Fruit fly (Drosophila melanogaster) whole organism, embryonic: ENCODE measurements around the gene CG3764.

Experiments used
- Bgb ChIP-seq: fragments of 200-800 bp; sonication (Bioruptor generic); IDR thresholded peaks from 2 replicates; pipeline ENCODE4 v1.3.6; 2022; ENCODE audit warnings: missing biosample characterization, missing genetic modification characterization; ENCODE audit not compliant: partially characterized antibody
- Blimp-1 ChIP-seq: fragments of 200-800 bp; sonication (Bioruptor generic); optimal IDR thresholded peaks from 3 replicates; lab custom pipeline; 2018; ENCODE audit warnings: missing biosample characterization, missing genetic modification characterization, mild to moderate bottlenecking, moderate library complexity, missing genetic modification reagents
- CG10147 ChIP-seq: fragments of 200-800 bp; sonication (Bioruptor generic); optimal IDR thresholded peaks from 2 replicates; lab custom pipeline; 2019; ENCODE audit warnings: missing biosample characterization, mild to moderate bottlenecking, missing genetic modification characterization, moderate library complexity
- CG10209 ChIP-seq: fragments of 200-800 bp; sonication (Bioruptor generic); optimal IDR thresholded peaks from 3 replicates; lab custom pipeline; 2017; ENCODE audit warnings: missing biosample characterization, mild to moderate bottlenecking, missing genetic modification characterization, missing genetic modification reagents
- CG10979 ChIP-seq: fragments of 200-800 bp; sonication (Bioruptor generic); optimal IDR thresholded peaks from 2 replicates; lab custom pipeline; 2018; ENCODE audit warnings: missing biosample characterization, mild to moderate bottlenecking, missing genetic modification characterization, moderate library complexity
- CG14667 ChIP-seq: fragments of 200-800 bp; sonication (Bioruptor generic); IDR thresholded peaks from 2 replicates; pipeline ENCODE4 v1.3.6; 2022; ENCODE audit warnings: missing biosample characterization, missing genetic modification characterization
- CG14860 ChIP-seq: fragments of 200-800 bp; sonication (Bioruptor generic); IDR thresholded peaks from 3 replicates; pipeline ENCODE4 v1.3.6; 2022; ENCODE audit warnings: missing biosample characterization, missing genetic modification characterization; ENCODE audit not compliant: partially characterized antibody
- CG15696 ChIP-seq: fragments of 200-800 bp; sonication (Bioruptor generic); optimal IDR thresholded peaks from 2 replicates; lab custom pipeline; 2019; ENCODE audit warnings: missing biosample characterization, mild to moderate bottlenecking, missing genetic modification characterization, moderate library complexity
- CG18599 ChIP-seq: fragments of 200-800 bp; sonication (Bioruptor generic); optimal IDR thresholded peaks from 3 replicates; lab custom pipeline; 2017; ENCODE audit warnings: missing biosample characterization, missing genetic modification characterization, mild to moderate bottlenecking, moderate library complexity, missing genetic modification reagents
- CG2199 ChIP-seq: fragments of 200-800 bp; sonication (Bioruptor generic); IDR thresholded peaks from 3 replicates; pipeline ENCODE4 v1.3.6; 2022; ENCODE audit warnings: missing biosample characterization, missing genetic modification characterization
- CG30020 ChIP-seq: fragments of 200-800 bp; optimal IDR thresholded peaks from 2 replicates; lab custom pipeline; 2019; ENCODE audit warnings: missing biosample characterization, mild to moderate bottlenecking, missing genetic modification characterization, moderate library complexity
- CG30431 ChIP-seq: fragments of 200-800 bp; sonication (Bioruptor generic); optimal IDR thresholded peaks from 2 replicates; lab custom pipeline; 2017; ENCODE audit warnings: missing biosample characterization, missing genetic modification characterization
- CG3065 ChIP-seq: fragments of 200-800 bp; sonication (Bioruptor generic); optimal IDR thresholded peaks from 2 replicates; lab custom pipeline; 2016; ENCODE audit warnings: missing biosample characterization, missing genetic modification characterization
- CG42726 ChIP-seq: fragments of 200-800 bp; sonication (Bioruptor generic); IDR thresholded peaks from 2 replicates; pipeline ENCODE4 v1.3.6; 2022; ENCODE audit warnings: missing biosample characterization, missing genetic modification characterization; ENCODE audit not compliant: partially characterized antibody
- CG5180 ChIP-seq: fragments of 200-800 bp; sonication (Bioruptor generic); optimal IDR thresholded peaks from 3 replicates; lab custom pipeline; 2017; ENCODE audit warnings: missing biosample characterization, missing genetic modification characterization, mild to moderate bottlenecking, moderate library complexity, missing genetic modification reagents
- CG6272 ChIP-seq: fragments of 200-800 bp; sonication (Bioruptor generic); IDR thresholded peaks from 2 replicates; pipeline ENCODE4 v1.3.6; 2022; ENCODE audit warnings: missing biosample characterization, missing genetic modification characterization
- CG7839 ChIP-seq: fragments of 200-800 bp; sonication (Bioruptor generic); optimal IDR thresholded peaks from 3 replicates; lab custom pipeline; 2018; ENCODE audit warnings: missing biosample characterization, mild to moderate bottlenecking, missing genetic modification characterization, moderate library complexity
- CG7928 ChIP-seq: fragments of 200-800 bp; sonication (Bioruptor generic); optimal IDR thresholded peaks from 2 replicates; lab custom pipeline; 2017; ENCODE audit warnings: missing biosample characterization, mild to moderate bottlenecking, missing genetic modification characterization
- CG8281 ChIP-seq: fragments of 200-800 bp; sonication (Bioruptor generic); optimal IDR thresholded peaks from 2 replicates; lab custom pipeline; 2018; ENCODE audit warnings: missing biosample characterization, mild to moderate bottlenecking, missing genetic modification characterization, moderate library complexity
- CG9609 ChIP-seq: fragments of 200-800 bp; sonication (Bioruptor generic); optimal IDR thresholded peaks from 3 replicates; lab custom pipeline; 2016; ENCODE audit warnings: missing biosample characterization, missing genetic modification characterization
- CG9797 ChIP-seq: fragments of 200-800 bp; sonication (Bioruptor generic); optimal IDR thresholded peaks from 3 replicates; lab custom pipeline; 2018; ENCODE audit warnings: missing biosample characterization, mild to moderate bottlenecking, missing genetic modification characterization
- Dad ChIP-seq: fragments of 200-800 bp; sonication (Bioruptor generic); optimal IDR thresholded peaks from 3 replicates; lab custom pipeline; 2016; ENCODE audit warnings: missing biosample characterization, missing genetic modification characterization
- Deaf1 ChIP-seq: fragments of 200-800 bp; optimal IDR thresholded peaks from 3 replicates; lab custom pipeline; 2019; ENCODE audit warnings: missing biosample characterization, mild to moderate bottlenecking, missing genetic modification characterization, moderate library complexity
- Dek ChIP-seq: fragments of 200-800 bp; sonication (Bioruptor generic); optimal IDR thresholded peaks from 3 replicates; lab custom pipeline; 2019; ENCODE audit warnings: missing biosample characterization, mild to moderate bottlenecking, missing genetic modification characterization, moderate library complexity
- Doc2 ChIP-seq: fragments of 200-800 bp; sonication (Bioruptor generic); IDR thresholded peaks from 2 replicates; pipeline ENCODE4 v1.3.6; 2022; ENCODE audit warnings: missing biosample characterization, missing genetic modification characterization
- ERR ChIP-seq: fragments of 200-800 bp; sonication (Bioruptor generic); optimal IDR thresholded peaks from 2 replicates; lab custom pipeline; 2016; ENCODE audit warnings: missing biosample characterization, missing genetic modification characterization
- HLH54F ChIP-seq: fragments of 200-800 bp; sonication (Bioruptor generic); optimal IDR thresholded peaks from 3 replicates; lab custom pipeline; 2016; ENCODE audit warnings: missing biosample characterization, missing genetic modification characterization
- Lim3 ChIP-seq: fragments of 200-800 bp; sonication (Bioruptor generic); IDR thresholded peaks from 2 replicates; pipeline ENCODE4 v1.3.6; 2022; ENCODE audit warnings: missing biosample characterization, missing genetic modification characterization
- Nf-YA ChIP-seq: fragments of 200-800 bp; sonication (Bioruptor generic); IDR thresholded peaks from 2 replicates; pipeline ENCODE4 v1.3.6; 2022; ENCODE audit warnings: missing biosample characterization, missing genetic modification characterization
- Ptx1 ChIP-seq: fragments of 200-800 bp; sonication (Bioruptor generic); IDR thresholded peaks from 2 replicates; pipeline ENCODE4 v1.3.6; 2022; ENCODE audit warnings: missing biosample characterization, missing genetic modification characterization
- Ssrp ChIP-seq: fragments of 200-800 bp; sonication (Bioruptor generic); optimal IDR thresholded peaks from 2 replicates; lab custom pipeline; 2018; ENCODE audit warnings: missing biosample characterization, mild to moderate bottlenecking, missing genetic modification characterization, moderate library complexity
- aop ChIP-seq: fragments of 200-800 bp; sonication (Bioruptor generic); IDR thresholded peaks from 2 replicates; pipeline ENCODE4 v1.3.6; 2022; ENCODE audit warnings: missing biosample characterization, missing genetic modification characterization
- caup ChIP-seq: fragments of 200-800 bp; sonication (Bioruptor generic); optimal IDR thresholded peaks from 3 replicates; lab custom pipeline; 2017; ENCODE audit warnings: missing biosample characterization, mild to moderate bottlenecking, missing genetic modification characterization, moderate library complexity; ENCODE audit not compliant: severe bottlenecking
- chn ChIP-seq: fragments of 200-800 bp; sonication (Bioruptor generic); optimal IDR thresholded peaks from 2 replicates; lab custom pipeline; 2016; ENCODE audit warnings: missing biosample characterization, missing genetic modification characterization
- ci ChIP-seq: fragments of 200-800 bp; sonication (Bioruptor generic); IDR thresholded peaks from 3 replicates; pipeline ENCODE4 v1.3.6; 2022; ENCODE audit warnings: missing biosample characterization, missing genetic modification characterization
- fru ChIP-seq: fragments of >200 bp; optimal IDR thresholded peaks from 2 replicates; lab custom pipeline; 2017
- gce ChIP-seq: fragments of 200-800 bp; sonication (Bioruptor generic); IDR thresholded peaks from 3 replicates; pipeline ENCODE4 v1.3.6; 2022; ENCODE audit warnings: missing biosample characterization, missing genetic modification characterization
- gem ChIP-seq: fragments of 200-800 bp; sonication (Bioruptor generic); optimal IDR thresholded peaks from 2 replicates; lab custom pipeline; 2019; ENCODE audit warnings: missing biosample characterization, mild to moderate bottlenecking, missing genetic modification characterization, moderate library complexity
- her ChIP-seq: fragments of 200-800 bp; sonication (Bioruptor generic); optimal IDR thresholded peaks from 2 replicates; lab custom pipeline; 2016; ENCODE audit warnings: missing biosample characterization, missing genetic modification characterization
- maf-S ChIP-seq: fragments of 200-800 bp; sonication (Bioruptor generic); optimal IDR thresholded peaks from 2 replicates; lab custom pipeline; 2016; ENCODE audit warnings: missing biosample characterization, missing genetic modification characterization
- nerfin-1 ChIP-seq: fragments of 200-800 bp; sonication (Bioruptor generic); optimal IDR thresholded peaks from 3 replicates; lab custom pipeline; 2019; ENCODE audit warnings: missing biosample characterization, mild to moderate bottlenecking, missing genetic modification characterization, moderate library complexity
- pan ChIP-seq, 4 experiments: fragments of >200 bp in 3 of 4; fragments of 200-800 bp in 1 of 4; sonication (Bioruptor generic) in 1 of 4; optimal IDR thresholded peaks in 3 of 4; IDR thresholded peaks in 1 of 4; 2 replicates each; pipeline versions ENCODE4 v1.3.6 to Lab custom; 2017 to 2022; ENCODE audit warnings: missing biosample characterization in 2 of 4, missing genetic modification characterization in 2 of 4, mixed read lengths in 1 of 4
- pfk ChIP-seq: fragments of 200-800 bp; sonication (Bioruptor generic); optimal IDR thresholded peaks from 2 replicates; lab custom pipeline; 2018; ENCODE audit warnings: missing biosample characterization, mild to moderate bottlenecking, missing genetic modification characterization, moderate library complexity
- sisA ChIP-seq: fragments of 200-800 bp; sonication (Bioruptor generic); IDR thresholded peaks from 2 replicates; pipeline ENCODE4 v1.3.6; 2022; ENCODE audit warnings: missing biosample characterization, missing genetic modification characterization
- so ChIP-seq: fragments of 200-800 bp; sonication (Bioruptor generic); IDR thresholded peaks from 3 replicates; pipeline ENCODE4 v1.3.6; 2022; ENCODE audit warnings: missing biosample characterization, missing genetic modification characterization
- sug ChIP-seq: fragments of 200-800 bp; optimal IDR thresholded peaks from 2 replicates; lab custom pipeline; 2019; ENCODE audit warnings: missing biosample characterization, mild to moderate bottlenecking, missing genetic modification characterization, moderate library complexity
- unc-4 ChIP-seq: fragments of 200-800 bp; sonication (Bioruptor generic); IDR thresholded peaks from 2 replicates; pipeline ENCODE4 v1.3.6; 2022; ENCODE audit warnings: missing biosample characterization, missing genetic modification characterization; ENCODE audit not compliant: partially characterized antibody

Gene CG3764

DNA sequence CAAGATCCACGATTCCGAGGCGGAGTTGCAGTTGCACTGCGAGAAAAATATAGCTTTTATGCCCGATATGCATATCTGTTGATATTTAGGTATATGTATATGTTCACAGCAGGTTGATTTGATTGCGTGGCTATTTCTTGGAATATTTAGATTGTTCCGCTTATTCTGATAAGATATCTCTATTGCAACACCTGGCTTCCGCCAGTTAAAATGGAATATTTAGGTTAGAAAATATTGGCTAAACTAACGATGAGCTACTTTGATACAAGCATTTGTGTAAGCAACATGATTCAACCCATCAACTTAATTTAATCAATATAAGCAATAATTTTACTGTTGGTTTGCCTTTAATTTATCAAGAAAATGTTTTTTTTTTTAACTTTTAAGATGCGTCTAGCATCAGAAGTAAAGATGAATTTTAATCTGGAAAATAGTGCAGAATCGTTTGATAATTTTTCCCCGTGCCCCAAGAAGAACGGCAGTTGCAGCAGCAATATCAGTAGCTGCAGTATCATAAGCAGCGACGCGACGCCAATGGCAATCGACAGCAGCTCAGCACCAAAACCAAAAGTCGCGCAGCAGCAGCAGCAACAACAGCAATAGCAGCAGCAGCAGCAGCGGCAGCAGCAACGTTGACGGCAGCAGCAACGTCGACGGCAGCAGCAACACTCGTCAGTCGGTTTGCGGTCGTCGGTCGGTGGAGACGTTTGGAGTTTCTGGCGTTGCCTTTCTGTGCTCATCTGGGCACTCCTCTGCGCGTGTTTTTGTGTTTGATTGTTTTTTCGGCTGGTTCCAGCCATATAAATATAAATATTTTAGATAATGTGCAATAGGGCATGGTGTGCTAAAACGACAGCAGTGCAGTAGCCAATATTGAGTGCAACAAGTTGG, 36.5 kb downstream of the CG3764 start (continued):
- TF ChIP-seq pfk (GFP tag; lab: Kevin White, UChicago) (no peak), ERR (GFP tag; lab: Kevin White, UChicago) (no peak), CG5180 (GFP tag; lab: Kevin White, UChicago) (no peak), CG2199 (GFP tag; lab: Robert Waterston, UW) (no peak), CG8281 (no peak), CG6272 (GFP tag; lab: Robert Waterston, UW) (no peak), CG10979 (tag; lab: Kevin White, UChicago) (peak; percentile 26), CG18599 (GFP tag; lab: Kevin White, UChicago) (no peak), sisA (GFP tag; lab: Robert Waterston, UW) (no peak), nerfin-1 (tag; lab: Kevin White, UChicago) (no peak), CG3065 (GFP tag; lab: Kevin White, UChicago) (no peak), gce (GFP tag; lab: Robert Waterston, UW) (no peak), so (GFP tag; lab: Robert Waterston, UW) (0 out of 3 replicates have a peak, but pooled peaks have one; percentile 19), Lim3 (GFP tag; lab: Robert Waterston, UW) (no peak), CG14667 (GFP tag; lab: Robert Waterston, UW) (no peak), CG15696 (tag; lab: Kevin White, UChicago) (no peak), Ssrp (tag; lab: Kevin White, UChicago) (no peak), gem (tag; lab: Kevin White, UChicago) (peak; percentile 38), maf-S (no peak), sug (tag; lab: Kevin White, UChicago) (no peak), unc-4 (GFP tag; lab: Robert Waterston, UW) (no peak), Doc2 (no peak), Deaf1 (tag; lab: Kevin White, UChicago) (peak; percentile 76), chn (GFP tag; lab: Kevin White, UChicago) (no peak), CG10209 (GFP tag; lab: Kevin White, UChicago) (no peak), CG7928 (no peak), pan (optimal IDR thresholded peaks at IDR 0.05; lab: Kevin White, UChicago) (no peak), pan (GFP tag; optimal IDR thresholded peaks at IDR 0.05 in 1 of 2, IDR thresholded peaks at IDR 0.05 in 1 of 2) (no peak), caup (GFP tag; lab: Kevin White, UChicago) (no peak), CG30020 (tag; lab: Kevin White, UChicago) (no peak), her (GFP tag; lab: Kevin White, UChicago) (no peak), CG30431 (GFP tag; lab: Kevin White, UChicago) (no peak), fru (lab: Kevin White, UChicago) (no peak), CG10147 (GFP tag; lab: Kevin White, UChicago) (no peak), Ptx1 (GFP tag; lab: Robert Waterston, UW) (no peak), aop (no peak), Nf-YA (GFP tag; lab: Robert Waterston, UW) (0 out of 2 replicates have a peak, but pooled peaks have one; percentile 13), CG9797 (GFP tag; lab: Kevin White, UChicago) (no peak), CG42726 (GFP tag; lab: Robert Waterston, UW) (0 out of 2 replicates have a peak, but pooled peaks have one; percentile 14), Dad (GFP tag; lab: Kevin White, UChicago) (no peak), ci (GFP tag; lab: Robert Waterston, UW) (peak; percentile 73; the same call in 2 of the 3 replicates), CG9609 (GFP tag; lab: Kevin White, UChicago) (no peak), Bgb (GFP tag; lab: Robert Waterston, UW) (peak; percentile 45; the same call in 1 of the 2 replicates), Dek (tag; lab: Kevin White, UChicago) (no peak), HLH54F (no peak), Blimp-1 (GFP tag; lab: Kevin White, UChicago) (peak; percentile 4), CG14860 (GFP tag; lab: Robert Waterston, UW) (0 out of 3 replicates have a peak, but pooled peaks have one; percentile 41), CG7839 (tag; lab: Kevin White, UChicago) (no peak)
